Fruit fly (Drosophila melanogaster) whole organism, embryonic: Measurements from ENCODE around the gene SdicB.
A peak's percentile ranks its signal among the peaks of the same experiment; 100 is the strongest.

Source experiments
- Asciz ChIP-seq: fragments of 200-800 bp; sonication (Bioruptor generic); optimal IDR thresholded peaks from 2 replicates; lab custom pipeline; 2017; ENCODE audit warnings: missing biosample characterization, mild to moderate bottlenecking, missing genetic modification characterization, missing genetic modification reagents
- Atf3 ChIP-seq: fragments of 200-800 bp; sonication (Bioruptor generic); optimal IDR thresholded peaks from 3 replicates; lab custom pipeline; 2016; ENCODE audit warnings: missing biosample characterization, missing genetic modification characterization
- CG10267 ChIP-seq: fragments of 200-800 bp; sonication (Bioruptor generic); optimal IDR thresholded peaks from 2 replicates; lab custom pipeline; 2018; ENCODE audit warnings: missing biosample characterization, mild to moderate bottlenecking, missing genetic modification characterization, moderate library complexity
- CG11695 ChIP-seq: fragments of 200-800 bp; sonication (Bioruptor generic); IDR thresholded peaks from 3 replicates; pipeline ENCODE4 v1.3.6; 2022; ENCODE audit warnings: missing biosample characterization, missing genetic modification characterization
- CG12104 ChIP-seq: fragments of 200-800 bp; sonication (Bioruptor generic); optimal IDR thresholded peaks from 3 replicates; lab custom pipeline; 2016; ENCODE audit warnings: missing biosample characterization, missing genetic modification characterization
- CG13123 ChIP-seq: fragments of 200-800 bp; sonication (Bioruptor generic); optimal IDR thresholded peaks from 2 replicates; lab custom pipeline; 2016; ENCODE audit warnings: missing biosample characterization, missing genetic modification characterization
- CG14050 ChIP-seq: fragments of 200-800 bp; sonication (Bioruptor generic); IDR thresholded peaks from 3 replicates; pipeline ENCODE4 v1.3.6; 2022; ENCODE audit warnings: missing biosample characterization, missing genetic modification characterization
- CG15011 ChIP-seq: fragments of 200-800 bp; sonication (Bioruptor generic); optimal IDR thresholded peaks from 3 replicates; lab custom pipeline; 2018; ENCODE audit warnings: missing biosample characterization, mild to moderate bottlenecking, missing genetic modification characterization
- CG16813 ChIP-seq: fragments of 200-800 bp; sonication (Bioruptor generic); IDR thresholded peaks from 3 replicates; pipeline ENCODE4 v1.3.6; 2022; ENCODE audit warnings: missing biosample characterization, missing genetic modification characterization; ENCODE audit not compliant: partially characterized antibody
- CG2129 ChIP-seq: fragments of 200-800 bp; sonication (Bioruptor generic); IDR thresholded peaks from 2 replicates; pipeline ENCODE4 v1.3.6; 2022; ENCODE audit warnings: missing biosample characterization, missing genetic modification characterization; ENCODE audit not compliant: partially characterized antibody
- CG3065 ChIP-seq: fragments of 200-800 bp; sonication (Bioruptor generic); optimal IDR thresholded peaks from 2 replicates; lab custom pipeline; 2016; ENCODE audit warnings: missing biosample characterization, missing genetic modification characterization
- CG4282 ChIP-seq: fragments of 200-800 bp; sonication (Bioruptor generic); optimal IDR thresholded peaks from 2 replicates; lab custom pipeline; 2016; ENCODE audit warnings: missing biosample characterization, missing genetic modification characterization
- CG6689 ChIP-seq: fragments of 200-800 bp; sonication (Bioruptor generic); IDR thresholded peaks from 2 replicates; pipeline ENCODE4 v1.3.6; 2022; ENCODE audit warnings: missing biosample characterization, missing genetic modification characterization
- CG7357 ChIP-seq: fragments of 200-800 bp; sonication (Bioruptor generic); IDR thresholded peaks from 3 replicates; pipeline ENCODE4 v1.3.6; 2022; ENCODE audit warnings: missing biosample characterization, missing genetic modification characterization
- CG7839 ChIP-seq: fragments of 200-800 bp; sonication (Bioruptor generic); optimal IDR thresholded peaks from 3 replicates; lab custom pipeline; 2018; ENCODE audit warnings: missing biosample characterization, mild to moderate bottlenecking, missing genetic modification characterization, moderate library complexity
- CG8089 ChIP-seq: fragments of 200-800 bp; sonication (Bioruptor generic); optimal IDR thresholded peaks from 3 replicates; lab custom pipeline; 2016; ENCODE audit warnings: missing biosample characterization, missing genetic modification characterization
- CG8359 ChIP-seq: fragments of 200-800 bp; sonication (Bioruptor generic); optimal IDR thresholded peaks from 2 replicates; lab custom pipeline; 2017; ENCODE audit warnings: missing biosample characterization, mild to moderate bottlenecking, missing genetic modification characterization, borderline replicate concordance
- CG9437 ChIP-seq: fragments of 200-800 bp; sonication (Bioruptor generic); optimal IDR thresholded peaks from 2 replicates; lab custom pipeline; 2018; ENCODE audit warnings: missing biosample characterization, mild to moderate bottlenecking, missing genetic modification characterization
- CG9609 ChIP-seq: fragments of 200-800 bp; sonication (Bioruptor generic); optimal IDR thresholded peaks from 3 replicates; lab custom pipeline; 2016; ENCODE audit warnings: missing biosample characterization, missing genetic modification characterization
- CG9932 ChIP-seq: fragments of 200-800 bp; sonication (Bioruptor generic); IDR thresholded peaks from 2 replicates; pipeline ENCODE4 v1.3.6; 2022; ENCODE audit warnings: missing biosample characterization, missing genetic modification characterization
- CkIIα-i1 ChIP-seq: fragments of 200-800 bp; sonication (Bioruptor generic); IDR thresholded peaks from 2 replicates; pipeline ENCODE4 v1.3.6; 2022; ENCODE audit warnings: missing biosample characterization, missing genetic modification characterization
- Dip2 ChIP-seq: fragments of 200-800 bp; sonication (Bioruptor generic); IDR thresholded peaks from 2 replicates; pipeline ENCODE4 v1.3.6; 2022; ENCODE audit warnings: missing biosample characterization, missing genetic modification characterization
- HHEX ChIP-seq: fragments of 200-800 bp; sonication (Bioruptor generic); optimal IDR thresholded peaks from 3 replicates; lab custom pipeline; 2017; ENCODE audit warnings: missing biosample characterization, mild to moderate bottlenecking, missing genetic modification characterization, missing genetic modification reagents
- Hey ChIP-seq: fragments of 200-800 bp; sonication (Bioruptor generic); optimal IDR thresholded peaks from 3 replicates; lab custom pipeline; 2018; ENCODE audit warnings: missing biosample characterization, mild to moderate bottlenecking, missing genetic modification characterization
- Hr39 ChIP-seq: fragments of >200 bp; optimal IDR thresholded peaks from 2 replicates; lab custom pipeline; 2017
- Lhr ChIP-seq: fragments of 200-800 bp; sonication (Bioruptor generic); optimal IDR thresholded peaks from 3 replicates; lab custom pipeline; 2017; ENCODE audit warnings: mild to moderate bottlenecking, missing biosample characterization, missing genetic modification reagents, missing genetic modification characterization
- NC2β ChIP-seq: fragments of 200-800 bp; sonication (Bioruptor generic); optimal IDR thresholded peaks from 2 replicates; lab custom pipeline; 2016; ENCODE audit warnings: missing biosample characterization, missing genetic modification characterization
- Optix ChIP-seq: fragments of 200-800 bp; sonication (Bioruptor generic); IDR thresholded peaks from 3 replicates; pipeline ENCODE4 v1.3.6; 2022; ENCODE audit warnings: missing biosample characterization, missing genetic modification characterization
- Side ChIP-seq: fragments of 200-800 bp; sonication (Bioruptor generic); optimal IDR thresholded peaks from 2 replicates; lab custom pipeline; 2016; ENCODE audit warnings: missing biosample characterization, missing genetic modification characterization
- Sox100B ChIP-seq: fragments of 200-800 bp; sonication (Bioruptor generic); optimal IDR thresholded peaks from 3 replicates; lab custom pipeline; 2018; ENCODE audit warnings: missing biosample characterization, mild to moderate bottlenecking, missing genetic modification characterization
- Spps ChIP-seq: fragments of 200-800 bp; sonication (Bioruptor generic); optimal IDR thresholded peaks from 2 replicates; lab custom pipeline; 2018; ENCODE audit warnings: missing biosample characterization, mild to moderate bottlenecking, missing genetic modification characterization
- TFAM ChIP-seq: fragments of 200-800 bp; sonication (Bioruptor generic); optimal IDR thresholded peaks from 2 replicates; lab custom pipeline; 2017; ENCODE audit warnings: missing biosample characterization, missing genetic modification characterization, inconsistent platforms
- YL-1 ChIP-seq: fragments of 200-800 bp; sonication (Bioruptor generic); optimal IDR thresholded peaks from 3 replicates; lab custom pipeline; 2017; ENCODE audit warnings: missing biosample characterization, mild to moderate bottlenecking, missing genetic modification characterization
- al ChIP-seq: fragments of 200-800 bp; sonication (Bioruptor generic); IDR thresholded peaks from 2 replicates; pipeline ENCODE4 v1.3.6; 2022; ENCODE audit warnings: missing biosample characterization, missing genetic modification characterization
- cad ChIP-seq: fragments of >200 bp; optimal IDR thresholded peaks from 2 replicates; lab custom pipeline; 2017; ENCODE audit warnings: missing biosample characterization, missing genetic modification characterization
- dpn ChIP-seq, 2 experiments: fragments of 200-800 bp; sonication (Bioruptor generic); optimal IDR thresholded peaks; 3 replicates each; lab custom pipeline; 2016; ENCODE audit warnings: missing biosample characterization in 2 of 2, missing genetic modification characterization in 2 of 2
- fru ChIP-seq: fragments of >200 bp; optimal IDR thresholded peaks from 2 replicates; lab custom pipeline; 2017
- fu2 ChIP-seq: fragments of 200-800 bp; sonication (Bioruptor generic); optimal IDR thresholded peaks from 2 replicates; lab custom pipeline; 2016; ENCODE audit warnings: missing biosample characterization, missing genetic modification characterization
- hbn ChIP-seq: fragments of 200-800 bp; sonication (Bioruptor generic); IDR thresholded peaks from 2 replicates; pipeline ENCODE4 v1.3.6; 2022; ENCODE audit warnings: missing biosample characterization, missing genetic modification characterization; ENCODE audit not compliant: partially characterized antibody
- hkb ChIP-seq, 2 experiments: fragments of 200-800 bp in 1 of 2; fragments of >200 bp in 1 of 2; sonication (Bioruptor generic) in 1 of 2; IDR thresholded peaks in 1 of 2; optimal IDR thresholded peaks in 1 of 2; 2 replicates each; pipeline versions ENCODE4 v1.3.6 to Lab custom; 2017 to 2022; ENCODE audit warnings: missing biosample characterization in 1 of 2, missing genetic modification characterization in 1 of 2
- ind ChIP-seq: fragments of 200-800 bp; sonication (Bioruptor generic); optimal IDR thresholded peaks from 3 replicates; lab custom pipeline; 2016; ENCODE audit warnings: missing biosample characterization, missing genetic modification characterization
- pho ChIP-seq: fragments of 200-800 bp; sonication (Bioruptor generic); optimal IDR thresholded peaks from 2 replicates; lab custom pipeline; 2016; ENCODE audit warnings: missing biosample characterization, missing genetic modification characterization
- prd ChIP-seq, 3 experiments: fragments of >200 bp in 2 of 3; fragments of 200-800 bp in 1 of 3; sonication (Bioruptor generic) in 1 of 3; optimal IDR thresholded peaks in 2 of 3; IDR thresholded peaks in 1 of 3; 2 replicates in 2 of 3; 3 replicates in 1 of 3; pipeline versions ENCODE4 v1.3.6 to Lab custom; 2017 to 2022; ENCODE audit warnings: missing biosample characterization in 1 of 3, missing genetic modification characterization in 1 of 3
- pros ChIP-seq: fragments of 200-800 bp; sonication (Bioruptor generic); optimal IDR thresholded peaks from 3 replicates; lab custom pipeline; 2019; ENCODE audit warnings: missing biosample characterization, mild to moderate bottlenecking, missing genetic modification characterization, moderate library complexity
- row ChIP-seq: fragments of 200-800 bp; sonication (Bioruptor generic); IDR thresholded peaks from 3 replicates; pipeline ENCODE4 v1.3.6; 2022; ENCODE audit warnings: missing biosample characterization, missing genetic modification characterization
- slbo ChIP-seq: fragments of 200-800 bp; sonication (Bioruptor generic); IDR thresholded peaks from 2 replicates; pipeline ENCODE4 v1.3.6; 2022; ENCODE audit warnings: missing biosample characterization, missing genetic modification characterization
- sqz ChIP-seq: fragments of 200-800 bp; sonication (Bioruptor generic); optimal IDR thresholded peaks from 3 replicates; lab custom pipeline; 2018; ENCODE audit warnings: missing biosample characterization, mild to moderate bottlenecking, missing genetic modification characterization
- tin ChIP-seq: fragments of 200-800 bp; sonication (Bioruptor generic); optimal IDR thresholded peaks from 3 replicates; lab custom pipeline; 2016; ENCODE audit warnings: missing biosample characterization, missing genetic modification characterization
- tup ChIP-seq: fragments of 200-800 bp; sonication (Bioruptor generic); optimal IDR thresholded peaks from 2 replicates; lab custom pipeline; 2016; ENCODE audit warnings: missing biosample characterization, mild to moderate bottlenecking, missing genetic modification characterization, moderate library complexity
- wek ChIP-seq: fragments of 200-800 bp; sonication (Bioruptor generic); optimal IDR thresholded peaks from 3 replicates; lab custom pipeline; 2018; ENCODE audit warnings: missing biosample characterization, mild to moderate bottlenecking, missing genetic modification characterization, moderate library complexity

The SdicB gene

dm6 chrX:20173464-20173995, 35.9 kb downstream of the SdicB start, which contains the start of gene AnxB10 (continued):
- TF ChIP-seq ind (GFP tag; lab: Kevin White, UChicago): peak; percentile 73
- no peak for TF ChIP-seq pho
- TF ChIP-seq Spps (tag; lab: Kevin White, UChicago): no peak
- TF ChIP-seq CG9609 (GFP tag; lab: Kevin White, UChicago): peak; percentile 0
- TF ChIP-seq CG13123 (GFP tag; lab: Kevin White, UChicago): no peak
- no peak for TF ChIP-seq pros (GFP tag; lab: Kevin White, UChicago)
- peak; percentile 82 for TF ChIP-seq Sox100B
- peak; percentile 59; the same call in 1 of the 3 replicates for TF ChIP-seq CG11695 (GFP tag; lab: Robert Waterston, UW)
- peak; percentile 68 for TF ChIP-seq HHEX (GFP tag; lab: Kevin White, UChicago)
- no peak for TF ChIP-seq Optix (GFP tag; lab: Robert Waterston, UW)
- TF ChIP-seq al (GFP tag; lab: Robert Waterston, UW): no peak
- peak; percentile 46 for TF ChIP-seq CG10267
- TF ChIP-seq CG8359 (GFP tag; lab: Kevin White, UChicago): no peak
- TF ChIP-seq CG14050: no peak
- no peak for TF ChIP-seq cad
- peak; percentile 21 for TF ChIP-seq Side (GFP tag; lab: Kevin White, UChicago)
- peak; percentile 8 for TF ChIP-seq NC2β (GFP tag; lab: Kevin White, UChicago)
- no peak for TF ChIP-seq CG2129 (GFP tag; lab: Robert Waterston, UW)
- TF ChIP-seq fu2: no peak
- peak; percentile 42 for TF ChIP-seq CG12104 (GFP tag; lab: Kevin White, UChicago)
- TF ChIP-seq CG16813 (GFP tag; lab: Robert Waterston, UW): no peak
- TF ChIP-seq CG15011: no peak
- no peak for TF ChIP-seq Hey (tag; lab: Kevin White, UChicago)
- no peak for TF ChIP-seq CG4282
- peak; percentile 54 for TF ChIP-seq tin (GFP tag; lab: Kevin White, UChicago)
- peak; percentile 35 for TF ChIP-seq CG8089 (GFP tag; lab: Kevin White, UChicago)
- TF ChIP-seq CG9932 (GFP tag; lab: Robert Waterston, UW): 0 out of 2 replicates have a peak, but pooled peaks have one; percentile 21
- peak; percentile 63 for TF ChIP-seq Asciz (GFP tag; lab: Kevin White, UChicago)
- peak; percentile 75 for TF ChIP-seq CG6689
- peak; percentile 54 for TF ChIP-seq slbo
- TF ChIP-seq sqz (GFP tag; lab: Kevin White, UChicago): no peak
- peak; percentile 58 for TF ChIP-seq row (GFP tag; lab: Robert Waterston, UW)
- no peak for TF ChIP-seq CkIIα-i1 (GFP tag; lab: Robert Waterston, UW)
- no peak for TF ChIP-seq hkb (optimal IDR thresholded peaks at IDR 0.05; lab: Kevin White, UChicago)
- TF ChIP-seq hkb (GFP tag; IDR thresholded peaks at IDR 0.05; lab: Robert Waterston, UW): peak; percentile 67
- no peak for TF ChIP-seq CG3065 (GFP tag; lab: Kevin White, UChicago)
- no peak for TF ChIP-seq Lhr (GFP tag; lab: Kevin White, UChicago)
- no peak for TF ChIP-seq fru
- TF ChIP-seq dpn (GFP tag; optimal IDR thresholded peaks at IDR 0.05; lab: Kevin White, UChicago): peak; percentile 40 to 44
- TF ChIP-seq tup (GFP tag; lab: Kevin White, UChicago): peak; percentile 14
- peak; percentile 72 for TF ChIP-seq CG7839
- no peak for TF ChIP-seq prd (optimal IDR thresholded peaks at IDR 0.05; lab: Kevin White, UChicago)
- peak; percentile 44; the same call in 2 of the 3 replicates for TF ChIP-seq prd (GFP tag; IDR thresholded peaks at IDR 0.05; lab: Robert Waterston, UW)
- TF ChIP-seq CG9437 (GFP tag; lab: Kevin White, UChicago): peak; percentile 49
- TF ChIP-seq Hr39: no peak
- peak; percentile 2 for TF ChIP-seq Atf3
- peak; percentile 68; the same call in 2 of the 3 replicates for TF ChIP-seq CG7357 (GFP tag; lab: Robert Waterston, UW)
- TF ChIP-seq TFAM (GFP tag; lab: Kevin White, UChicago): no peak
- TF ChIP-seq YL-1 (GFP tag; lab: Kevin White, UChicago): no peak
- TF ChIP-seq wek (GFP tag; lab: Kevin White, UChicago): no peak
- no peak for TF ChIP-seq hbn (GFP tag; lab: Robert Waterston, UW)
- no peak for TF ChIP-seq Dip2 (GFP tag; lab: Robert Waterston, UW)
